Worm (Caenorhabditis elegans): ENCODE data around the gene mrpl-11.

mrpl-11 gene

DNA sequence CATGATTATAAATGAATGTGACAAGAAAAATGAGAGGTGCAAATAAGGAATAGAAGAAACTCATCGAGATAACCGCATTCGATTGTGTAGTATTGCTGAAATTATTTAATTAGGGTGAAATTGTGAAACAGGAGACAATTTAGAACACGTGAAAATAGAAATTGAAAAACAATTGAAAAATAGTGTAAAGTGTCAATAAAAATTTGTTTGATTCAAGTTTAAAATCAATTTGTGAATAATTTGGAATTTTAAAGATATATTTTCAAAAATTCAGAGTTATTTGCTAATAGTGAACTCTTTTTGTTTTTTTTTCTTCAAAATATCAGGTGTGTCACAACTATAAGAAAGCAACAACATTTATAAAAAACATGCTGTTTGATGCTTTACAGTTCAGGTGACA lies 13.9 kb downstream of the mrpl-11 start, which contains the start of gene ZK370.4:
TSS of gene ZK370.4 (minus strand) at position 101 of the 400 bp plus-strand sequence.
- no peak for TF ChIP-seq lin-11 (tag; optimal IDR thresholded peaks at IDR 0.05)
- no peak for TF ChIP-seq aly-2 (tag; optimal IDR thresholded peaks at IDR 0.05)
- no peak for TF ChIP-seq lsy-2 (tag; optimal IDR thresholded peaks at IDR 0.05)
- TF ChIP-seq F13H6.1 (tag; optimal IDR thresholded peaks at IDR 0.05) = no peak
- TF ChIP-seq zag-1 (tag; optimal IDR thresholded peaks at IDR 0.05) = no peak
- TF ChIP-seq ama-1 (optimal IDR thresholded peaks at IDR 0.05) = no peak
- TF ChIP-seq mbf-1 (tag; optimal IDR thresholded peaks at IDR 0.05) = no peak
- no peak for TF ChIP-seq ztf-4 (tag; optimal IDR thresholded peaks at IDR 0.05)
- TF ChIP-seq ztf-11 (tag; optimal IDR thresholded peaks at IDR 0.05) = no peak
- TF ChIP-seq crh-2 (tag; optimal IDR thresholded peaks at IDR 0.05) = no peak

DNA sequence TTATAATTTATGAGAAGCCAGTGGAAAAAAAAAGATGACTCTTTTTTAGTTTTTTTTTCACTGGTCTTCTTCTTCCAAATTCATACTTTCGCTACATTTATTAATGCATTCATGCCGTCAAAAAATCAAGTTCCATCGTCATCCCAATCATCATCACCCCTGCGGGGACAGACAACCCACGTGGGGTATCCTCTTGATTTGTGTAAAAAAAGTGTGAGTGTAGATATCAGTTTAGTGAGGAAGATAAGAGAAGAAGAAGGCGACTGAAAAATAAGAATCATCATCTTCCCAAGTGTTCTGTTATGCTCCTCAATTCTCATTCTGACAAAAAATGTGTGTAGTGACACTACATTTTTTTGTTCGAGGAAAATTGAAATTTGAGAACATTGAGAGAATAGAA lies 14.5 kb downstream of the mrpl-11 start:
- TF ChIP-seq mab-5 (tag; optimal IDR thresholded peaks at IDR 0.05) (no peak), unc-62 (GFP tag; optimal IDR thresholded peaks at IDR 0.05) (no peak), sma-9 (GFP tag; optimal IDR thresholded peaks at IDR 0.05) (peak; percentile 73), sma-9 (tag; optimal IDR thresholded peaks at IDR 0.05) (no peak), nhr-237 (tag; optimal IDR thresholded peaks at IDR 0.05) (no peak), blmp-1 (tag; optimal IDR thresholded peaks at IDR 0.05; ENCODE audit: insufficient read depth) (peak; percentile 28), unc-39 (tag; optimal IDR thresholded peaks at IDR 0.05) (no peak), ztf-4 (tag; optimal IDR thresholded peaks at IDR 0.05) (peak; percentile 54), C34F6.9 (tag; optimal IDR thresholded peaks at IDR 0.05) (no peak), lsy-2 (tag; optimal IDR thresholded peaks at IDR 0.05) (peak in 1 of 2 experiments; percentile 18), nhr-25 (tag; optimal IDR thresholded peaks at IDR 0.05) (peak; percentile 25), mdl-1 (tag; optimal IDR thresholded peaks at IDR 0.05) (peak in 1 of 2 experiments; percentile 33), F13H6.1 (tag; optimal IDR thresholded peaks at IDR 0.05) (peak; percentile 2), elt-1 (tag; optimal IDR thresholded peaks at IDR 0.05) (no peak)

DNA sequence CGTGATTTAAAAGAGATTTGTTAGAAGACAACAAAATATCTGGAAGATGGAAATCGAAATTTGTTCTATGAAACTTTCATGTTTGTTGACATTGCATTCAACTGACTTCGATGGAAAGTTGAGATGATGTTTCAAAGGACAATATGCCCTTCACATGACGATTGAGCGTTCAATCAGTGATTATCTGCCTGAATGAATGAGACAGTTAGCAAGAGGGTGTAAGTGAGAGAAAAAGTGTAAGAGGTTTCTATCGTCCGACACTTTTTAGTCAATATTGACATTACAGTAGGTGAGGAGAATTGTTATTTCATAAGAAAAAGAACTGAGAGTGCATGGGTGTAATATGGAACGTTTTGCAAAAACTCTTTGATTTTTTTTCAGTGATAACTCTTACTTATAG lies 15.8 kb downstream of the mrpl-11 start:
- TF ChIP-seq ztf-4 (tag; optimal IDR thresholded peaks at IDR 0.05) (no peak), crh-2 (tag; optimal IDR thresholded peaks at IDR 0.05) (peak; percentile 34), fos-1 (tag; optimal IDR thresholded peaks at IDR 0.05) (peak; percentile 21), nhr-237 (tag; optimal IDR thresholded peaks at IDR 0.05) (no peak), sma-3 (GFP tag; optimal IDR thresholded peaks at IDR 0.05) (no peak), blmp-1 (tag; optimal IDR thresholded peaks at IDR 0.05; ENCODE audit: insufficient read depth) (peak; percentile 55), R02D3.7 (tag; optimal IDR thresholded peaks at IDR 0.05) (no peak), nhr-10 (tag; optimal IDR thresholded peaks at IDR 0.05) (no peak), C34F6.9 (tag; optimal IDR thresholded peaks at IDR 0.05) (no peak), lsy-2 (tag; optimal IDR thresholded peaks at IDR 0.05) (peak in 1 of 2 experiments; percentile 15), gmeb-1 (tag; optimal IDR thresholded peaks at IDR 0.05) (no peak), mab-5 (tag; optimal IDR thresholded peaks at IDR 0.05) (no peak), elt-1 (tag; optimal IDR thresholded peaks at IDR 0.05) (no peak), F13H6.1 (tag; optimal IDR thresholded peaks at IDR 0.05) (peak; percentile 5), nhr-11 (tag; optimal IDR thresholded peaks at IDR 0.05) (no peak), nhr-12 (tag; optimal IDR thresholded peaks at IDR 0.05) (no peak), ama-1 (optimal IDR thresholded peaks at IDR 0.05) (no peak), aly-2 (tag; optimal IDR thresholded peaks at IDR 0.05) (no peak), ceh-16 (tag; optimal IDR thresholded peaks at IDR 0.05) (no peak), elt-3 (tag; optimal IDR thresholded peaks at IDR 0.05) (no peak), skn-1 (tag; optimal IDR thresholded peaks at IDR 0.05) (no peak), lin-39 (tag; optimal IDR thresholded peaks at IDR 0.05) (no peak), dmd-4 (tag; optimal IDR thresholded peaks at IDR 0.05) (no peak), nhr-6 (tag; optimal IDR thresholded peaks at IDR 0.05) (peak; percentile 38), nhr-21 (tag; optimal IDR thresholded peaks at IDR 0.05) (no peak), nhr-129 (tag; optimal IDR thresholded peaks at IDR 0.05) (peak; percentile 75), sma-9 (GFP tag; optimal IDR thresholded peaks at IDR 0.05) (peak; percentile 76), sma-9 (tag; optimal IDR thresholded peaks at IDR 0.05) (no peak)

DNA sequence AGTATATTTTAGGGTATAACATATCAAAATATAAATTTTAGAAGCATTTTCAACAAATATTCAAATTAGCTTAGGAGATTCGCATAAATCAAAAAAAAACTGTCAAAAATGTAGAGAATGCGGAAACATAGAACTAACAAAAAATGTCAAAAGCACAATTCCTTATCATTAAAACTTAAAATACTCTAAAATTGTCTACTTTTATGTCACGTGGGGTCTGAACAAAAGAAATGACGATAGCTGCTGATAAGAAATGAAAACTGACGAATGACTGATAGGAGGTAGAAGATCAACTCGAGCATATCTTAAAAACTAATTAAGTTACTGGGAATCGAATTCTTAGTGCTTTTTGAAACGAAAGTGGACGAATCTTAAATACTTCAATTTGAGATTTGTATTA lies 16.2 kb downstream of the mrpl-11 start:
- no peak for TF ChIP-seq peb-1 (tag; optimal IDR thresholded peaks at IDR 0.05)
- TF ChIP-seq mdl-1 (tag; optimal IDR thresholded peaks at IDR 0.05) = peak; percentile 34 to 56
- peak; percentile 61 for TF ChIP-seq fos-1 (tag; optimal IDR thresholded peaks at IDR 0.05)
- peak; percentile 94 for TF ChIP-seq sma-9 (GFP tag; optimal IDR thresholded peaks at IDR 0.05)
- no peak for TF ChIP-seq sma-9 (tag; optimal IDR thresholded peaks at IDR 0.05)
- no peak for TF ChIP-seq nhr-25 (tag; optimal IDR thresholded peaks at IDR 0.05)
- TF ChIP-seq gmeb-1 (tag; optimal IDR thresholded peaks at IDR 0.05) = peak; percentile 57
- TF ChIP-seq crh-2 (tag; optimal IDR thresholded peaks at IDR 0.05) = peak; percentile 43

Data from whole organism, L2 larva.